Fruit fly (Drosophila melanogaster) whole organism, wandering third instar larva: ENCODE measurements around the gene CG5515.

Source experiments
- Hr78 ChIP-seq: fragments of >200 bp; optimal IDR thresholded peaks from 2 replicates; lab custom pipeline; 2017; ENCODE audit warnings: missing biosample characterization, missing genetic modification characterization
- OdsH ChIP-seq: fragments of 200-800 bp; sonication (Bioruptor generic); optimal IDR thresholded peaks from 2 replicates; lab custom pipeline; 2016; ENCODE audit warnings: missing biosample characterization, mild to moderate bottlenecking, missing genetic modification characterization

DNA sequence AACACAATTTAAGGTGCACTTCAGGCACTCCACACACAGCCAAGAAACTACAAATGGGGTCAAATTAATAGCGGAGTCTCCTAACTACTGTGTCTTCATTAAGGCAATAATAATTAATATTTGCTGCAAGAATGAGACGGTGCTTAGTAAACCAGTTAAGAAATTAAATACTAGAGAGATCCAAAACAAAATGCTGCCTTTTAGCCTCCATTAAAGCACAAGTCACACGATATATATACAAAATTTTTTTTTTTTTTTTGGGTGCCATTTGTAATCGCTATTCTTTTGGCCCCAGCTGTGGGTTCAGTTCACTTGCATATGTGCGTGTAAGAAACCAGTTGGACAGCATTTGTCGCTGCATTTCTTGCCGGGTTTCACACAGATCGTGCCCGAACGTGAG is 14.7 kb upstream of the CG5515 start:
- TF ChIP-seq OdsH (GFP tag; lab: Kevin White, UChicago) (peak; percentile 74), Hr78 (GFP tag; lab: Kevin White, UChicago) (no peak)
